Fruit fly (Drosophila melanogaster) whole organism, embryonic: ENCODE results near the gene her.
A peak's percentile ranks its signal among the peaks of the same experiment; 100 is the strongest.

ENCODE experiments used
- Adf1 ChIP-seq: fragments of 200-800 bp; sonication (Bioruptor generic); IDR thresholded peaks from 2 replicates; pipeline ENCODE4 v1.3.6; 2022; ENCODE audit warnings: missing biosample characterization, missing genetic modification characterization
- Asciz ChIP-seq: fragments of 200-800 bp; sonication (Bioruptor generic); optimal IDR thresholded peaks from 2 replicates; lab custom pipeline; 2017; ENCODE audit warnings: missing biosample characterization, mild to moderate bottlenecking, missing genetic modification characterization, missing genetic modification reagents
- BEAF-32 ChIP-seq: fragments of 200-800 bp; sonication (Bioruptor generic); optimal IDR thresholded peaks from 3 replicates; lab custom pipeline; 2017; ENCODE audit warnings: missing biosample characterization, missing genetic modification characterization, mild to moderate bottlenecking, moderate library complexity, missing genetic modification reagents
- Bdp1 ChIP-seq: fragments of 200-800 bp; sonication (Bioruptor generic); optimal IDR thresholded peaks from 3 replicates; lab custom pipeline; 2016; ENCODE audit warnings: missing biosample characterization, missing genetic modification characterization
- CG10565 ChIP-seq: fragments of 200-800 bp; sonication (Bioruptor generic); optimal IDR thresholded peaks from 3 replicates; lab custom pipeline; 2016; ENCODE audit warnings: missing biosample characterization, mild to moderate bottlenecking, missing genetic modification characterization
- CG15011 ChIP-seq: fragments of 200-800 bp; sonication (Bioruptor generic); optimal IDR thresholded peaks from 3 replicates; lab custom pipeline; 2018; ENCODE audit warnings: missing biosample characterization, mild to moderate bottlenecking, missing genetic modification characterization
- CG1529 ChIP-seq: fragments of 200-800 bp; sonication (Bioruptor generic); optimal IDR thresholded peaks from 3 replicates; lab custom pipeline; 2018; ENCODE audit warnings: missing biosample characterization, missing genetic modification characterization
- CG15601 ChIP-seq: fragments of 200-800 bp; sonication (Bioruptor generic); optimal IDR thresholded peaks from 3 replicates; lab custom pipeline; 2019; ENCODE audit warnings: missing biosample characterization, mild to moderate bottlenecking, missing genetic modification characterization, moderate library complexity
- CG1647 ChIP-seq: fragments of 200-800 bp; sonication (Bioruptor generic); optimal IDR thresholded peaks from 3 replicates; lab custom pipeline; 2016; ENCODE audit warnings: missing biosample characterization, missing genetic modification characterization
- CG2199 ChIP-seq: fragments of 200-800 bp; sonication (Bioruptor generic); IDR thresholded peaks from 3 replicates; pipeline ENCODE4 v1.3.6; 2022; ENCODE audit warnings: missing biosample characterization, missing genetic modification characterization
- CG31441 ChIP-seq: fragments of 200-800 bp; sonication (Bioruptor generic); IDR thresholded peaks from 2 replicates; pipeline ENCODE4 v1.3.6; 2022; ENCODE audit warnings: missing biosample characterization, missing genetic modification characterization
- CG33557 ChIP-seq: fragments of 200-800 bp; sonication (Bioruptor generic); optimal IDR thresholded peaks from 2 replicates; lab custom pipeline; 2019; ENCODE audit warnings: missing biosample characterization, mild to moderate bottlenecking, missing genetic modification characterization, moderate library complexity
- CG3995 ChIP-seq: fragments of 200-800 bp; sonication (Bioruptor generic); optimal IDR thresholded peaks from 3 replicates; lab custom pipeline; 2016; ENCODE audit warnings: missing biosample characterization, missing genetic modification characterization
- CG6683 ChIP-seq: fragments of 200-800 bp; sonication (Bioruptor generic); optimal IDR thresholded peaks from 2 replicates; lab custom pipeline; 2017; ENCODE audit warnings: missing biosample characterization, mild to moderate bottlenecking, missing genetic modification characterization, missing genetic modification reagents
- CG7271 ChIP-seq: fragments of 200-800 bp; sonication (Bioruptor generic); optimal IDR thresholded peaks from 2 replicates; lab custom pipeline; 2018; ENCODE audit warnings: missing biosample characterization, mild to moderate bottlenecking, missing genetic modification characterization, moderate library complexity
- CG7839 ChIP-seq: fragments of 200-800 bp; sonication (Bioruptor generic); optimal IDR thresholded peaks from 3 replicates; lab custom pipeline; 2018; ENCODE audit warnings: missing biosample characterization, mild to moderate bottlenecking, missing genetic modification characterization, moderate library complexity
- CG7987 ChIP-seq: fragments of 200-800 bp; sonication (Bioruptor generic); optimal IDR thresholded peaks from 2 replicates; lab custom pipeline; 2018; ENCODE audit warnings: missing biosample characterization, mild to moderate bottlenecking, missing genetic modification characterization, moderate library complexity
- CG8359 ChIP-seq: fragments of 200-800 bp; sonication (Bioruptor generic); optimal IDR thresholded peaks from 2 replicates; lab custom pipeline; 2017; ENCODE audit warnings: missing biosample characterization, mild to moderate bottlenecking, missing genetic modification characterization, borderline replicate concordance
- Camta ChIP-seq: fragments of 200-800 bp; sonication (Bioruptor generic); optimal IDR thresholded peaks from 2 replicates; lab custom pipeline; 2016; ENCODE audit warnings: missing biosample characterization, missing genetic modification characterization
- CoRest ChIP-seq: fragments of 200-800 bp; sonication (Bioruptor generic); optimal IDR thresholded peaks from 3 replicates; lab custom pipeline; 2018; ENCODE audit warnings: missing biosample characterization, mild to moderate bottlenecking, missing genetic modification characterization, moderate library complexity
- Dip2 ChIP-seq: fragments of 200-800 bp; sonication (Bioruptor generic); IDR thresholded peaks from 2 replicates; pipeline ENCODE4 v1.3.6; 2022; ENCODE audit warnings: missing biosample characterization, missing genetic modification characterization
- Dll ChIP-seq: fragments of 200-800 bp; sonication (Bioruptor generic); IDR thresholded peaks from 4 replicates; pipeline ENCODE4 v1.3.6; 2022; ENCODE audit warnings: missing biosample characterization, missing genetic modification characterization; ENCODE audit not compliant: partially characterized antibody
- E2f1 ChIP-seq: fragments of 200-800 bp; sonication (Bioruptor generic); IDR thresholded peaks from 2 replicates; pipeline ENCODE4 v1.3.6; 2022; ENCODE audit warnings: missing biosample characterization, missing genetic modification characterization
- Elba2 ChIP-seq: fragments of 200-800 bp; sonication (Bioruptor generic); optimal IDR thresholded peaks from 3 replicates; lab custom pipeline; 2016; ENCODE audit warnings: missing biosample characterization, missing genetic modification characterization
- H2.0 ChIP-seq: fragments of 200-800 bp; sonication (Bioruptor generic); IDR thresholded peaks from 2 replicates; pipeline ENCODE4 v1.3.6; 2022; ENCODE audit warnings: missing biosample characterization, missing genetic modification characterization
- HmgD ChIP-seq: fragments of 200-800 bp; sonication (Bioruptor generic); optimal IDR thresholded peaks from 3 replicates; lab custom pipeline; 2016; ENCODE audit warnings: missing biosample characterization, missing genetic modification characterization
- Hsf ChIP-seq: fragments of 200-800 bp; sonication (Bioruptor generic); optimal IDR thresholded peaks from 3 replicates; lab custom pipeline; 2016; ENCODE audit warnings: missing biosample characterization, missing genetic modification characterization
- Myb ChIP-seq: fragments of 200-800 bp; sonication (Bioruptor generic); optimal IDR thresholded peaks from 2 replicates; lab custom pipeline; 2016; ENCODE audit warnings: missing biosample characterization, missing genetic modification characterization
- NC2α ChIP-seq: fragments of 200-800 bp; sonication (Bioruptor generic); optimal IDR thresholded peaks from 2 replicates; lab custom pipeline; 2016; ENCODE audit warnings: missing biosample characterization, missing genetic modification characterization
- Side ChIP-seq: fragments of 200-800 bp; sonication (Bioruptor generic); optimal IDR thresholded peaks from 2 replicates; lab custom pipeline; 2016; ENCODE audit warnings: missing biosample characterization, missing genetic modification characterization
- bcd ChIP-seq: fragments of 200-800 bp; sonication (Bioruptor generic); optimal IDR thresholded peaks from 2 replicates; lab custom pipeline; 2017; ENCODE audit warnings: missing biosample characterization, mild to moderate bottlenecking, missing genetic modification characterization
- chinmo ChIP-seq: fragments of 200-800 bp; sonication (Bioruptor generic); IDR thresholded peaks from 4 replicates; pipeline ENCODE4 v1.3.6; 2022; ENCODE audit warnings: missing biosample characterization, missing genetic modification characterization; ENCODE audit not compliant: partially characterized antibody
- crol ChIP-seq: fragments of 200-800 bp; sonication (Bioruptor generic); IDR thresholded peaks from 2 replicates; pipeline ENCODE4 v1.3.6; 2022; ENCODE audit warnings: missing biosample characterization, missing genetic modification characterization
- da ChIP-seq: fragments of 200-800 bp; sonication (Bioruptor generic); optimal IDR thresholded peaks from 2 replicates; lab custom pipeline; 2016; ENCODE audit warnings: missing biosample characterization, missing genetic modification characterization
- dati ChIP-seq: fragments of 200-800 bp; sonication (Bioruptor generic); IDR thresholded peaks from 2 replicates; pipeline ENCODE4 v1.3.6; 2022; ENCODE audit warnings: missing biosample characterization, missing genetic modification characterization
- fd3F ChIP-seq: fragments of 200-800 bp; sonication (Bioruptor generic); optimal IDR thresholded peaks from 2 replicates; lab custom pipeline; 2018; ENCODE audit warnings: missing biosample characterization, mild to moderate bottlenecking, missing genetic modification characterization, moderate library complexity
- fu2 ChIP-seq: fragments of 200-800 bp; sonication (Bioruptor generic); optimal IDR thresholded peaks from 2 replicates; lab custom pipeline; 2016; ENCODE audit warnings: missing biosample characterization, missing genetic modification characterization
- gem ChIP-seq: fragments of 200-800 bp; sonication (Bioruptor generic); optimal IDR thresholded peaks from 2 replicates; lab custom pipeline; 2019; ENCODE audit warnings: missing biosample characterization, mild to moderate bottlenecking, missing genetic modification characterization, moderate library complexity
- lilli ChIP-seq: fragments of 200-800 bp; sonication (Bioruptor generic); optimal IDR thresholded peaks from 3 replicates; lab custom pipeline; 2016; ENCODE audit warnings: missing biosample characterization, missing genetic modification characterization
- maf-S ChIP-seq: fragments of 200-800 bp; sonication (Bioruptor generic); optimal IDR thresholded peaks from 2 replicates; lab custom pipeline; 2016; ENCODE audit warnings: missing biosample characterization, missing genetic modification characterization
- pb ChIP-seq: fragments of 200-800 bp; sonication (Bioruptor generic); optimal IDR thresholded peaks from 3 replicates; lab custom pipeline; 2016; ENCODE audit warnings: missing biosample characterization, missing genetic modification characterization
- pfk ChIP-seq: fragments of 200-800 bp; sonication (Bioruptor generic); optimal IDR thresholded peaks from 2 replicates; lab custom pipeline; 2018; ENCODE audit warnings: missing biosample characterization, mild to moderate bottlenecking, missing genetic modification characterization, moderate library complexity
- prd ChIP-seq, 3 experiments: fragments of >200 bp in 2 of 3; fragments of 200-800 bp in 1 of 3; sonication (Bioruptor generic) in 1 of 3; optimal IDR thresholded peaks in 2 of 3; IDR thresholded peaks in 1 of 3; 2 replicates in 2 of 3; 3 replicates in 1 of 3; pipeline versions ENCODE4 v1.3.6 to Lab custom; 2017 to 2022; ENCODE audit warnings: missing biosample characterization in 1 of 3, missing genetic modification characterization in 1 of 3
- row ChIP-seq: fragments of 200-800 bp; sonication (Bioruptor generic); IDR thresholded peaks from 3 replicates; pipeline ENCODE4 v1.3.6; 2022; ENCODE audit warnings: missing biosample characterization, missing genetic modification characterization
- tll ChIP-seq, 2 experiments: fragments of 200-800 bp in 1 of 2; fragments of >200 bp in 1 of 2; sonication (Bioruptor generic) in 1 of 2; optimal IDR thresholded peaks; 2 replicates each; lab custom pipeline; 2017 to 2019; ENCODE audit warnings: missing biosample characterization in 2 of 2, missing genetic modification characterization in 2 of 2, mild to moderate bottlenecking in 1 of 2, moderate library complexity in 1 of 2
- tna ChIP-seq: fragments of 200-800 bp; sonication (Bioruptor generic); IDR thresholded peaks from 2 replicates; pipeline ENCODE4 v1.3.6; 2022; ENCODE audit warnings: missing biosample characterization, missing genetic modification characterization; ENCODE audit not compliant: partially characterized antibody
- unc-4 ChIP-seq: fragments of 200-800 bp; sonication (Bioruptor generic); IDR thresholded peaks from 2 replicates; pipeline ENCODE4 v1.3.6; 2022; ENCODE audit warnings: missing biosample characterization, missing genetic modification characterization; ENCODE audit not compliant: partially characterized antibody
- vfl ChIP-seq: fragments of 200-800 bp; sonication (Bioruptor generic); optimal IDR thresholded peaks from 2 replicates; lab custom pipeline; 2016; ENCODE audit warnings: missing biosample characterization, missing genetic modification characterization
- vvl ChIP-seq: fragments of 200-800 bp; sonication (Bioruptor generic); IDR thresholded peaks from 2 replicates; pipeline ENCODE4 v1.3.6; 2022; ENCODE audit warnings: missing biosample characterization, missing genetic modification characterization
- wdn ChIP-seq: fragments of 200-800 bp; sonication (Bioruptor generic); IDR thresholded peaks from 2 replicates; pipeline ENCODE4 v1.3.6; 2022; ENCODE audit warnings: missing biosample characterization, missing genetic modification characterization

her gene

dm6 chr2L:16647773-16648172 is 29.2 kb upstream of the her start (continued):
- TF ChIP-seq Adf1: 0 out of 2 replicates have a peak, but pooled peaks have one; percentile 11
- TF ChIP-seq Asciz (GFP tag; lab: Kevin White, UChicago): no peak
- TF ChIP-seq unc-4: no peak
- no peak for TF ChIP-seq fu2 (GFP tag; lab: Kevin White, UChicago)
- TF ChIP-seq CG8359 (GFP tag; lab: Kevin White, UChicago): no peak
- TF ChIP-seq tna (GFP tag; lab: Robert Waterston, UW): no peak
- peak; percentile 70 for TF ChIP-seq row (GFP tag; lab: Robert Waterston, UW)
- no peak for TF ChIP-seq CG3995 (GFP tag; lab: Kevin White, UChicago)
- TF ChIP-seq CG33557 (GFP tag; lab: Kevin White, UChicago): no peak
- TF ChIP-seq CG2199 (GFP tag; lab: Robert Waterston, UW): no peak
- TF ChIP-seq CG1529 (GFP tag; lab: Kevin White, UChicago): no peak
- no peak for TF ChIP-seq chinmo (GFP tag; lab: Robert Waterston, UW)
- TF ChIP-seq Dip2 (GFP tag; lab: Robert Waterston, UW): no peak
- peak; percentile 57 for TF ChIP-seq CG6683 (GFP tag; lab: Kevin White, UChicago)
- no peak for TF ChIP-seq HmgD
- TF ChIP-seq dati (GFP tag; lab: Robert Waterston, UW): no peak
- peak; percentile 66 for TF ChIP-seq vvl (GFP tag; lab: Robert Waterston, UW)
- peak; percentile 21 for TF ChIP-seq bcd (GFP tag; lab: Kevin White, UChicago)
- TF ChIP-seq pfk (GFP tag; lab: Kevin White, UChicago): no peak
- TF ChIP-seq Bdp1 (GFP tag; lab: Kevin White, UChicago): no peak
- TF ChIP-seq CG7839 (tag; lab: Kevin White, UChicago): peak; percentile 67
- TF ChIP-seq tll (GFP tag; optimal IDR thresholded peaks at IDR 0.05; lab: Kevin White, UChicago): no peak
- TF ChIP-seq vfl (GFP tag; lab: Kevin White, UChicago): no peak
- TF ChIP-seq fd3F (GFP tag; lab: Kevin White, UChicago): peak; percentile 9
- no peak for TF ChIP-seq pb (GFP tag; lab: Kevin White, UChicago)
- 0 out of 2 replicates have a peak, but pooled peaks have one; percentile 11 for TF ChIP-seq wdn (GFP tag; lab: Robert Waterston, UW)
- no peak for TF ChIP-seq BEAF-32 (GFP tag; lab: Kevin White, UChicago)
- peak; percentile 42 for TF ChIP-seq CoRest
- no peak for TF ChIP-seq NC2α (GFP tag; lab: Kevin White, UChicago)
- TF ChIP-seq Side (GFP tag; lab: Kevin White, UChicago): no peak
- no peak for TF ChIP-seq CG7987 (GFP tag; lab: Kevin White, UChicago)
- TF ChIP-seq da (GFP tag; lab: Kevin White, UChicago): no peak
- no peak for TF ChIP-seq Camta (GFP tag; lab: Kevin White, UChicago)
- no peak for TF ChIP-seq maf-S (GFP tag; lab: Kevin White, UChicago)
- TF ChIP-seq E2f1 (GFP tag; lab: Robert Waterston, UW): 0 out of 2 replicates have a peak, but pooled peaks have one; percentile 44
- TF ChIP-seq CG7271 (tag; lab: Kevin White, UChicago): no peak
- TF ChIP-seq CG31441: peak; percentile 71
- no peak for TF ChIP-seq Dll (GFP tag; lab: Robert Waterston, UW)
- peak; percentile 73 for TF ChIP-seq gem (tag; lab: Kevin White, UChicago)
- no peak for TF ChIP-seq Elba2
- TF ChIP-seq crol (GFP tag; lab: Robert Waterston, UW): 0 out of 2 replicates have a peak, but pooled peaks have one; percentile 47
- TF ChIP-seq lilli (GFP tag; lab: Kevin White, UChicago): peak; percentile 50
- TF ChIP-seq CG15011 (GFP tag; lab: Kevin White, UChicago): peak; percentile 22
- 0 out of 2 replicates have a peak, but pooled peaks have one; percentile 4 for TF ChIP-seq H2.0
- no peak for TF ChIP-seq Myb
- TF ChIP-seq CG15601 (tag; lab: Kevin White, UChicago): no peak
- TF ChIP-seq CG10565 (GFP tag; lab: Kevin White, UChicago): no peak
- peak; percentile 16 for TF ChIP-seq Hsf (GFP tag; lab: Kevin White, UChicago)
- no peak for TF ChIP-seq CG1647 (GFP tag; lab: Kevin White, UChicago)
- TF ChIP-seq prd (optimal IDR thresholded peaks at IDR 0.05; lab: Kevin White, UChicago): no peak
- peak; percentile 52; the same call in 2 of the 3 replicates for TF ChIP-seq prd (GFP tag; IDR thresholded peaks at IDR 0.05; lab: Robert Waterston, UW)
